Worm (Caenorhabditis elegans) whole organism, L2 larva: ENCODE results near the gene Y43F8B.18.
A peak's percentile ranks its signal among the peaks of the same experiment; 100 is the strongest.

Experiments used
- C34F6.9 ChIP-seq: fragments of 150-350 bp; optimal IDR thresholded peaks from 2 replicates; lab custom pipeline; 2014; ENCODE audit warnings: missing biosample characterization, missing genetic modification characterization
- F13H6.1 ChIP-seq: sonication (generic microtip); optimal IDR thresholded peaks from 2 replicates; lab custom pipeline; 2016; ENCODE audit warnings: missing genetic modification characterization, missing compliant biosample characterization
- R02D3.7 ChIP-seq: fragments of 150-350 bp; optimal IDR thresholded peaks from 2 replicates; lab custom pipeline; 2014; ENCODE audit warnings: missing biosample characterization, missing genetic modification characterization
- Y55F3AM.14 ChIP-seq: fragments of 200-800 bp; sonication (Bioruptor generic); optimal IDR thresholded peaks from 2 replicates; lab custom pipeline; 2018; ENCODE audit warnings: mild to moderate bottlenecking, missing genetic modification characterization, missing compliant biosample characterization
- ZK546.5 ChIP-seq: sonication (generic microtip); optimal IDR thresholded peaks from 2 replicates; lab custom pipeline; 2017; ENCODE audit warnings: missing biosample characterization, missing genetic modification characterization
- alr-1 ChIP-seq: fragments of 150-350 bp; optimal IDR thresholded peaks from 2 replicates; lab custom pipeline; 2014; ENCODE audit warnings: missing biosample characterization, missing genetic modification characterization
- ama-1 ChIP-seq: fragments of 150-350 bp; optimal IDR thresholded peaks from 2 replicates; lab custom pipeline; 2018; ENCODE audit warnings: inconsistent platforms
- blmp-1 ChIP-seq: sonication (generic microtip); optimal IDR thresholded peaks from 2 replicates; lab custom pipeline; 2017; ENCODE audit warnings: missing genetic modification characterization, mild to moderate bottlenecking, missing compliant biosample characterization, antibody characterized with exemption, moderate library complexity; ENCODE audit not compliant: insufficient read depth
- ceh-16 ChIP-seq: fragments of 150-350 bp; optimal IDR thresholded peaks from 2 replicates; lab custom pipeline; 2014; ENCODE audit warnings: missing biosample characterization, missing genetic modification characterization
- ceh-82 ChIP-seq: fragments of 150-350 bp; optimal IDR thresholded peaks from 2 replicates; lab custom pipeline; 2014; ENCODE audit warnings: missing biosample characterization, missing genetic modification characterization
- dmd-4 ChIP-seq: sonication (generic microtip); optimal IDR thresholded peaks from 2 replicates; lab custom pipeline; 2017; ENCODE audit warnings: missing biosample characterization, missing genetic modification characterization
- egl-27 ChIP-seq: sonication (generic microtip); optimal IDR thresholded peaks from 3 replicates; lab custom pipeline; 2017; ENCODE audit warnings: missing biosample characterization, missing genetic modification reagents, missing genetic modification characterization
- elt-1 ChIP-seq: fragments of 150-350 bp; optimal IDR thresholded peaks from 2 replicates; lab custom pipeline; 2014; ENCODE audit warnings: missing biosample characterization, missing genetic modification characterization
- elt-3 ChIP-seq: sonication (generic microtip); optimal IDR thresholded peaks from 2 replicates; lab custom pipeline; 2017; ENCODE audit warnings: missing biosample characterization, missing genetic modification characterization
- fos-1 ChIP-seq: fragments of 150-350 bp; optimal IDR thresholded peaks from 2 replicates; lab custom pipeline; 2014; ENCODE audit warnings: missing biosample characterization, missing genetic modification characterization
- gmeb-1 ChIP-seq: fragments of 150-350 bp; optimal IDR thresholded peaks from 2 replicates; lab custom pipeline; 2014; ENCODE audit warnings: missing biosample characterization, missing genetic modification characterization
- lin-11 ChIP-seq: fragments of 150-350 bp; sonication (generic microtip); optimal IDR thresholded peaks from 2 replicates; lab custom pipeline; 2014; ENCODE audit warnings: missing biosample characterization, missing genetic modification characterization, inconsistent platforms, mixed read lengths
- mdl-1 ChIP-seq, 2 experiments: fragments of 150-350 bp in 1 of 2; sonication (generic microtip) in 1 of 2; optimal IDR thresholded peaks; 2 replicates each; lab custom pipeline; 2017; ENCODE audit warnings: missing biosample characterization in 2 of 2, missing genetic modification characterization in 2 of 2
- nhr-10 ChIP-seq: sonication (generic microtip); optimal IDR thresholded peaks from 2 replicates; lab custom pipeline; 2017; ENCODE audit warnings: missing biosample characterization, missing genetic modification characterization
- nhr-11 ChIP-seq: fragments of 150-350 bp; optimal IDR thresholded peaks from 2 replicates; lab custom pipeline; 2014; ENCODE audit warnings: missing biosample characterization, missing genetic modification characterization
- nhr-12 ChIP-seq: fragments of 150-350 bp; optimal IDR thresholded peaks from 2 replicates; lab custom pipeline; 2014; ENCODE audit warnings: missing biosample characterization, missing genetic modification characterization
- nhr-129 ChIP-seq: fragments of 150-350 bp; optimal IDR thresholded peaks from 2 replicates; lab custom pipeline; 2014; ENCODE audit warnings: missing biosample characterization, missing genetic modification characterization
- nhr-21 ChIP-seq: fragments of 150-350 bp; optimal IDR thresholded peaks from 2 replicates; lab custom pipeline; 2014; ENCODE audit warnings: missing biosample characterization, missing genetic modification characterization
- nhr-237 ChIP-seq: fragments of 150-350 bp; optimal IDR thresholded peaks from 2 replicates; lab custom pipeline; 2014; ENCODE audit warnings: missing biosample characterization, missing genetic modification characterization
- nhr-6 ChIP-seq: fragments of 150-350 bp; optimal IDR thresholded peaks from 2 replicates; lab custom pipeline; 2014; ENCODE audit warnings: missing biosample characterization, missing genetic modification characterization
- peb-1 ChIP-seq: fragments of 150-350 bp; optimal IDR thresholded peaks from 2 replicates; lab custom pipeline; 2014; ENCODE audit warnings: missing biosample characterization, missing genetic modification characterization
- sem-4 ChIP-seq: fragments of 150-350 bp; optimal IDR thresholded peaks from 2 replicates; lab custom pipeline; 2014; ENCODE audit warnings: missing biosample characterization, missing genetic modification reagents, missing genetic modification characterization
- skn-1 ChIP-seq: sonication (generic microtip); optimal IDR thresholded peaks from 2 replicates; lab custom pipeline; 2017; ENCODE audit warnings: missing biosample characterization, missing genetic modification characterization
- sma-3 ChIP-seq: sonication (generic microtip); optimal IDR thresholded peaks from 2 replicates; lab custom pipeline; 2016; ENCODE audit warnings: missing genetic modification reagents, missing genetic modification characterization, missing compliant biosample characterization
- sma-9 ChIP-seq, 2 experiments: fragments of 150-350 bp in 1 of 2; sonication (generic microtip) in 1 of 2; optimal IDR thresholded peaks; 2 replicates each; lab custom pipeline; 2014 to 2016; ENCODE audit warnings: missing genetic modification characterization in 2 of 2, mild to moderate bottlenecking in 1 of 2, missing biosample characterization in 1 of 2, missing compliant biosample characterization in 1 of 2, missing genetic modification reagents in 1 of 2, moderate library complexity in 1 of 2
- snpc-4 ChIP-seq: fragments of 150-350 bp; optimal IDR thresholded peaks from 2 replicates; lab custom pipeline; 2014; ENCODE audit warnings: missing biosample characterization, missing genetic modification characterization
- unc-62 ChIP-seq: fragments of 150-350 bp; optimal IDR thresholded peaks from 2 replicates; lab custom pipeline; 2014; ENCODE audit warnings: missing biosample characterization, missing genetic modification reagents, missing genetic modification characterization
- ztf-1 ChIP-seq: fragments of 200-800 bp; sonication (Bioruptor generic); conservative IDR thresholded peaks from 2 replicates; pipeline ENCODE4 v1.3.6; 2022; ENCODE audit warnings: missing genetic modification characterization, missing compliant biosample characterization
- ztf-11 ChIP-seq: sonication (generic microtip); optimal IDR thresholded peaks from 2 replicates; lab custom pipeline; 2017; ENCODE audit warnings: missing biosample characterization, missing genetic modification characterization
- ztf-4 ChIP-seq: fragments of 150-350 bp; optimal IDR thresholded peaks from 2 replicates; lab custom pipeline; 2014; ENCODE audit warnings: missing biosample characterization, missing genetic modification characterization

Gene Y43F8B.18

DNA sequence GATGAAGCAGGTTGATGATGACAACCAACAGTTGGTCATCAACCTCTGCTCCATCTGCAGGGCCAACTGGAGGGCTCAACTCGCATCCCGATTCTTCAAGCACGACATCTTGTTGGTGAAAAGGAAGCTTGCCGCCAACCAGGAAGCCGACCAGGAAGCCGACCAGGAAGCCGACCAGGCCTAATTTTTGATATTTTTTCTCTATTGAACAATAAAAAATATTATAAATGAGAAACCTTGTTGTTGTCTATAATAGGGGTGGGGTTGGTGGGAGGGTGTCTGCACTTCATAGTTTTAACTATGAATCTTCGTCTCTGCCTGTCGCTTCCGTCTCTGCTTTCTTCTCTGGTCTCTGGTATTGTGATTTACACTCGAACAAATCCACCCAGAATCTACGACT, at the start of gene Y43F8B.18:
Gene Y43F8B.18 (plus strand): TSS at position 301 of the 400 bp plus-strand sequence.
- TF ChIP-seq egl-27 (tag; lab: Kevin White, UChicago): no peak
- TF ChIP-seq ama-1 (lab: Kevin White, UChicago): no peak
- no peak for TF ChIP-seq F13H6.1 (tag; lab: Kevin White, UChicago)
- no peak for TF ChIP-seq unc-62 (GFP tag; lab: Kevin White, UChicago)
- no peak for TF ChIP-seq elt-1 (tag; lab: Kevin White, UChicago)
- TF ChIP-seq sem-4 (tag; lab: Kevin White, UChicago): no peak
- TF ChIP-seq peb-1 (tag; lab: Kevin White, UChicago): no peak
- no peak for TF ChIP-seq mdl-1 (tag; optimal IDR thresholded peaks at IDR 0.05; lab: Kevin White, UChicago)
- no peak for TF ChIP-seq lin-11
- TF ChIP-seq nhr-129 (tag; lab: Kevin White, UChicago): no peak
- TF ChIP-seq ztf-11 (tag; lab: Kevin White, UChicago): no peak
- TF ChIP-seq ceh-16 (tag; lab: Kevin White, UChicago): no peak
- no peak for TF ChIP-seq sma-3
- TF ChIP-seq nhr-6: no peak
- TF ChIP-seq nhr-12 (tag; lab: Kevin White, UChicago): no peak
- TF ChIP-seq nhr-237 (tag; lab: Kevin White, UChicago): no peak
- no peak for TF ChIP-seq ztf-1
- no peak for TF ChIP-seq fos-1 (tag; lab: Kevin White, UChicago)
- TF ChIP-seq R02D3.7 (tag; lab: Kevin White, UChicago): no peak

ce11 chrV:19436307-19436706, 49.5 kb upstream of the Y43F8B.18 start, which contains the start of gene C25F9.14:
Gene C25F9.14, plus strand, starts transcription at chrV:19436484.
- peak; percentile 49 for TF ChIP-seq fos-1 (tag; lab: Kevin White, UChicago)
- no peak for TF ChIP-seq alr-1 (tag; lab: Kevin White, UChicago)

ce11 chrV:19443599-19443998, 42.2 kb upstream of the Y43F8B.18 start:
- TF ChIP-seq nhr-11: no peak
- TF ChIP-seq peb-1 (tag; lab: Kevin White, UChicago): no peak
- TF ChIP-seq egl-27 (tag; lab: Kevin White, UChicago): no peak
- no peak for TF ChIP-seq gmeb-1 (tag; lab: Kevin White, UChicago)
- TF ChIP-seq ZK546.5 (tag; lab: Kevin White, UChicago): no peak
- no peak for TF ChIP-seq snpc-4 (tag; lab: Kevin White, UChicago)
- no peak for TF ChIP-seq alr-1 (tag; lab: Kevin White, UChicago)
- no peak for TF ChIP-seq nhr-21 (tag; lab: Kevin White, UChicago)
- no peak for TF ChIP-seq C34F6.9
- TF ChIP-seq ama-1 (lab: Kevin White, UChicago): no peak
- TF ChIP-seq, all 48 proteins: peak for 0

DNA sequence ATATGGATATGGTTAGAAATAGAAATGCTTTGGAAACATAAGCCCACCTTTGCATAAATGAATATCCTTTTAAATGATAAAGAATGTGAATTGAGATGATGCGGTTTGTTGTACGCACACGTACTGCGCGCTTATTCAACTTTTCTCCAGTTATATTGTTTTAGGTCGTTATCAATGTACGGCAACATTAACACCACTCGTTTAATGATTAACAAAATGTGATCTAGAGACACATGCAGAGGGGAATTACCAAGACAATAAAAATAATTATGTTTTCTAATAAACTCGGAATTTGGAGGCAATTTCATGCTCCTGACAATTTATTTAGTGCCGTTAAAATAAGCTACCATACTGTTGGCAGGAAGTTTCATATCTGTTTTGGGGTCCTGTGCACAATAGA, 40.3 kb upstream of the Y43F8B.18 start, which contains the start of gene M04C3.1:
Gene M04C3.1 (minus strand): TSS at position 164 of the 400 bp plus-strand sequence.
- TF ChIP-seq nhr-12 (tag; lab: Kevin White, UChicago) (no peak), lin-11 (no peak), sma-9 (GFP tag; optimal IDR thresholded peaks at IDR 0.05; lab: Kevin White, UChicago) (peak; percentile 34), sma-9 (tag; optimal IDR thresholded peaks at IDR 0.05; lab: Kevin White, UChicago) (no peak), ceh-82 (tag; lab: Kevin White, UChicago) (no peak), sem-4 (tag; lab: Kevin White, UChicago) (no peak), fos-1 (tag; lab: Kevin White, UChicago) (peak; percentile 52), dmd-4 (tag; lab: Kevin White, UChicago) (no peak)

DNA sequence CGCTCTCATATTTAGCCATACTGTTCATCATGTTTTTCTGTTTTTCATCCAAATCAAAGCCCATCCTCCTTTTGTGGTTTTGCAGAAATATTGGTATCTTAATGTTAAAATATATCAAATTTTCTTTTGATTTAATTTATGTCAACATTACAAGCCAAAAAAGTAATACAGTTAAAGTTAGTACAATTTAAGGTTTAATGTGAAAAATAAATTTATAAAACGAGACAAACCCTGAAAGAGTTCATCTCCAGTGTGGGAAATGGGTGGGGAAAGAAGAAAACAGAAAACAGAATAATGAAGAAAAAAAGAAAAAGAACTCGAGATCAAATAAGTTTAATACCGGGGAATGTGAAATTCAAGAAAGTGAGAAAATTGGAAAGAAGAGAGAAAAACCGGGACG, 37.0 kb upstream of the Y43F8B.18 start, which contains the start of gene M04C3.2:
Gene M04C3.2 (minus strand): TSS at position 101 of the 400 bp plus-strand sequence.
- TF ChIP-seq ztf-1: no peak
- no peak for TF ChIP-seq nhr-10 (tag; lab: Kevin White, UChicago)
- no peak for TF ChIP-seq ZK546.5 (tag; lab: Kevin White, UChicago)
- TF ChIP-seq elt-1 (tag; lab: Kevin White, UChicago): no peak
- TF ChIP-seq elt-3: no peak
- no peak for TF ChIP-seq dmd-4 (tag; lab: Kevin White, UChicago)
- TF ChIP-seq skn-1 (tag; lab: Kevin White, UChicago): no peak
- TF ChIP-seq ztf-4: no peak
- no peak for TF ChIP-seq sma-9 (GFP tag; optimal IDR thresholded peaks at IDR 0.05; lab: Kevin White, UChicago)
- TF ChIP-seq sma-9 (tag; optimal IDR thresholded peaks at IDR 0.05; lab: Kevin White, UChicago): no peak
- no peak for TF ChIP-seq ama-1 (lab: Kevin White, UChicago)
- no peak for TF ChIP-seq blmp-1 (tag; lab: Kevin White, UChicago)
- no peak for TF ChIP-seq sem-4 (tag; lab: Kevin White, UChicago)
- no peak for TF ChIP-seq nhr-11
- TF ChIP-seq nhr-21 (tag; lab: Kevin White, UChicago): no peak
- TF ChIP-seq R02D3.7 (tag; lab: Kevin White, UChicago): no peak
- no peak for TF ChIP-seq sma-3
- TF ChIP-seq lin-11: no peak
- TF ChIP-seq Y55F3AM.14 (GFP tag; lab: Kevin White, UChicago): no peak
